Fruit fly (Drosophila melanogaster) whole organism, embryonic: ENCODE results near the gene tbrd-1.

ENCODE experiments used
- Abd-B ChIP-seq: fragments of 200-800 bp; sonication (Bioruptor generic); optimal IDR thresholded peaks from 2 replicates; lab custom pipeline; 2018; ENCODE audit warnings: missing biosample characterization, mild to moderate bottlenecking, missing genetic modification characterization, moderate library complexity
- Antp ChIP-seq: fragments of 200-800 bp; sonication (Bioruptor generic); optimal IDR thresholded peaks from 3 replicates; lab custom pipeline; 2016; ENCODE audit warnings: missing biosample characterization, missing genetic modification characterization
- Atf-2 ChIP-seq: fragments of 200-800 bp; sonication (Bioruptor generic); optimal IDR thresholded peaks from 2 replicates; lab custom pipeline; 2016; ENCODE audit warnings: missing biosample characterization, missing genetic modification characterization
- Bgb ChIP-seq: fragments of 200-800 bp; sonication (Bioruptor generic); IDR thresholded peaks from 2 replicates; pipeline ENCODE4 v1.3.6; 2022; ENCODE audit warnings: missing biosample characterization, missing genetic modification characterization; ENCODE audit not compliant: partially characterized antibody
- Bteb2 ChIP-seq: fragments of 200-800 bp; sonication (Bioruptor generic); optimal IDR thresholded peaks from 2 replicates; lab custom pipeline; 2016; ENCODE audit warnings: missing biosample characterization, missing genetic modification characterization
- CG10565 ChIP-seq: fragments of 200-800 bp; sonication (Bioruptor generic); optimal IDR thresholded peaks from 3 replicates; lab custom pipeline; 2016; ENCODE audit warnings: missing biosample characterization, mild to moderate bottlenecking, missing genetic modification characterization
- CG10979 ChIP-seq: fragments of 200-800 bp; sonication (Bioruptor generic); optimal IDR thresholded peaks from 2 replicates; lab custom pipeline; 2018; ENCODE audit warnings: missing biosample characterization, mild to moderate bottlenecking, missing genetic modification characterization, moderate library complexity
- CG11398 ChIP-seq: fragments of 200-800 bp; sonication (Bioruptor generic); optimal IDR thresholded peaks from 2 replicates; lab custom pipeline; 2016; ENCODE audit warnings: missing biosample characterization, missing genetic modification characterization
- CG12744 ChIP-seq: fragments of 200-800 bp; sonication (Bioruptor generic); optimal IDR thresholded peaks from 2 replicates; lab custom pipeline; 2016; ENCODE audit warnings: missing biosample characterization, missing genetic modification characterization
- CG15479 ChIP-seq: fragments of 200-800 bp; sonication (Bioruptor generic); optimal IDR thresholded peaks from 3 replicates; lab custom pipeline; 2019; ENCODE audit warnings: missing biosample characterization, mild to moderate bottlenecking, missing genetic modification characterization, moderate library complexity
- CG17186 ChIP-seq: fragments of 200-800 bp; sonication (Bioruptor generic); optimal IDR thresholded peaks from 3 replicates; lab custom pipeline; 2017; ENCODE audit warnings: missing biosample characterization, missing genetic modification reagents, missing genetic modification characterization
- CG17802 ChIP-seq: fragments of 200-800 bp; sonication (Bioruptor generic); optimal IDR thresholded peaks from 2 replicates; lab custom pipeline; 2018; ENCODE audit warnings: missing biosample characterization, mild to moderate bottlenecking, missing genetic modification characterization, moderate library complexity
- CG18476 ChIP-seq: fragments of 200-800 bp; sonication (Bioruptor generic); optimal IDR thresholded peaks from 2 replicates; lab custom pipeline; 2016; ENCODE audit warnings: missing biosample characterization, mild to moderate bottlenecking, missing genetic modification characterization
- CG2129 ChIP-seq: fragments of 200-800 bp; sonication (Bioruptor generic); IDR thresholded peaks from 2 replicates; pipeline ENCODE4 v1.3.6; 2022; ENCODE audit warnings: missing biosample characterization, missing genetic modification characterization; ENCODE audit not compliant: partially characterized antibody
- CG31224 ChIP-seq: fragments of 200-800 bp; sonication (Bioruptor generic); IDR thresholded peaks from 2 replicates; pipeline ENCODE4 v1.3.6; 2022; ENCODE audit warnings: missing biosample characterization, missing genetic modification characterization
- CG33557 ChIP-seq: fragments of 200-800 bp; sonication (Bioruptor generic); optimal IDR thresholded peaks from 2 replicates; lab custom pipeline; 2019; ENCODE audit warnings: missing biosample characterization, mild to moderate bottlenecking, missing genetic modification characterization, moderate library complexity
- CG34224 ChIP-seq: fragments of 200-800 bp; sonication (Bioruptor generic); IDR thresholded peaks from 3 replicates; pipeline ENCODE4 v1.3.6; 2022; ENCODE audit warnings: missing biosample characterization, missing genetic modification characterization; ENCODE audit not compliant: partially characterized antibody
- CG7357 ChIP-seq: fragments of 200-800 bp; sonication (Bioruptor generic); IDR thresholded peaks from 3 replicates; pipeline ENCODE4 v1.3.6; 2022; ENCODE audit warnings: missing biosample characterization, missing genetic modification characterization
- CG9215 ChIP-seq: fragments of 200-800 bp; sonication (Bioruptor generic); IDR thresholded peaks from 2 replicates; pipeline ENCODE4 v1.3.6; 2022; ENCODE audit warnings: missing biosample characterization, missing genetic modification characterization
- CG9817 ChIP-seq: fragments of 200-800 bp; sonication (Bioruptor generic); optimal IDR thresholded peaks from 2 replicates; lab custom pipeline; 2018; ENCODE audit warnings: missing biosample characterization, mild to moderate bottlenecking, missing genetic modification characterization, moderate library complexity
- Dip3 ChIP-seq: fragments of 200-800 bp; sonication (Bioruptor generic); optimal IDR thresholded peaks from 3 replicates; lab custom pipeline; 2016; ENCODE audit warnings: missing biosample characterization, missing genetic modification characterization
- ERR ChIP-seq: fragments of 200-800 bp; sonication (Bioruptor generic); optimal IDR thresholded peaks from 2 replicates; lab custom pipeline; 2016; ENCODE audit warnings: missing biosample characterization, missing genetic modification characterization
- Gsc ChIP-seq: fragments of 200-800 bp; sonication (Bioruptor generic); IDR thresholded peaks from 2 replicates; pipeline ENCODE4 v1.3.6; 2022; ENCODE audit warnings: missing biosample characterization, missing genetic modification characterization
- H15 ChIP-seq: fragments of 200-800 bp; sonication (Bioruptor generic); IDR thresholded peaks from 3 replicates; pipeline ENCODE4 v1.3.6; 2022; ENCODE audit warnings: missing biosample characterization, missing genetic modification characterization
- HLHmδ ChIP-seq: fragments of 200-800 bp; sonication (Bioruptor generic); optimal IDR thresholded peaks from 2 replicates; lab custom pipeline; 2018; ENCODE audit warnings: missing biosample characterization, mild to moderate bottlenecking, missing genetic modification characterization, moderate library complexity
- Med ChIP-seq: fragments of 200-800 bp; sonication (Bioruptor generic); peaks from one replicate; lab custom pipeline; 2016; ENCODE audit warnings: missing biosample characterization, missing genetic modification characterization, mild to moderate bottlenecking, inconsistent platforms, moderate library complexity
- Mes4 ChIP-seq: fragments of 200-800 bp; sonication (Bioruptor generic); optimal IDR thresholded peaks from 2 replicates; lab custom pipeline; 2016; ENCODE audit warnings: missing biosample characterization, missing genetic modification characterization
- Oaz ChIP-seq: fragments of 200-800 bp; sonication (Bioruptor generic); IDR thresholded peaks from 2 replicates; pipeline ENCODE4 v1.3.6; 2022; ENCODE audit warnings: missing biosample characterization, missing genetic modification characterization
- Spps ChIP-seq: fragments of 200-800 bp; sonication (Bioruptor generic); optimal IDR thresholded peaks from 2 replicates; lab custom pipeline; 2018; ENCODE audit warnings: missing biosample characterization, mild to moderate bottlenecking, missing genetic modification characterization
- Sry-β ChIP-seq: fragments of 200-800 bp; sonication (Bioruptor generic); optimal IDR thresholded peaks from 2 replicates; lab custom pipeline; 2018; ENCODE audit warnings: missing biosample characterization, mild to moderate bottlenecking, missing genetic modification characterization, moderate library complexity
- TFAM ChIP-seq: fragments of 200-800 bp; sonication (Bioruptor generic); optimal IDR thresholded peaks from 2 replicates; lab custom pipeline; 2017; ENCODE audit warnings: missing biosample characterization, missing genetic modification characterization, inconsistent platforms
- bab2 ChIP-seq: fragments of 200-800 bp; sonication (Bioruptor generic); optimal IDR thresholded peaks from 2 replicates; lab custom pipeline; 2016; ENCODE audit warnings: missing biosample characterization, missing genetic modification characterization
- caup ChIP-seq: fragments of 200-800 bp; sonication (Bioruptor generic); optimal IDR thresholded peaks from 3 replicates; lab custom pipeline; 2017; ENCODE audit warnings: missing biosample characterization, mild to moderate bottlenecking, missing genetic modification characterization, moderate library complexity; ENCODE audit not compliant: severe bottlenecking
- corto ChIP-seq: fragments of 200-800 bp; sonication (Bioruptor generic); optimal IDR thresholded peaks from 2 replicates; lab custom pipeline; 2016; ENCODE audit warnings: missing biosample characterization, mild to moderate bottlenecking, missing genetic modification characterization, moderate library complexity
- disco-r ChIP-seq: fragments of 200-800 bp; sonication (Bioruptor generic); optimal IDR thresholded peaks from 2 replicates; lab custom pipeline; 2016; ENCODE audit warnings: missing biosample characterization, missing genetic modification characterization
- eve ChIP-seq, 2 experiments: fragments of >200 bp; optimal IDR thresholded peaks; 2 replicates each; lab custom pipeline; 2017; ENCODE audit warnings: missing biosample characterization in 2 of 2, missing genetic modification characterization in 2 of 2
- eyg ChIP-seq: fragments of 200-800 bp; sonication (Bioruptor generic); optimal IDR thresholded peaks from 3 replicates; lab custom pipeline; 2016; ENCODE audit warnings: missing biosample characterization, missing genetic modification characterization
- gem ChIP-seq: fragments of 200-800 bp; sonication (Bioruptor generic); optimal IDR thresholded peaks from 2 replicates; lab custom pipeline; 2019; ENCODE audit warnings: missing biosample characterization, mild to moderate bottlenecking, missing genetic modification characterization, moderate library complexity
- lola ChIP-seq, 3 experiments: fragments of >200 bp in 2 of 3; fragments of 200-800 bp in 1 of 3; sonication (Bioruptor generic) in 1 of 3; optimal IDR thresholded peaks; 2 replicates each; lab custom pipeline; 2017 to 2019; ENCODE audit warnings: missing biosample characterization in 3 of 3, missing genetic modification characterization in 3 of 3, mild to moderate bottlenecking in 1 of 3, moderate library complexity in 1 of 3
- odd ChIP-seq: fragments of 200-800 bp; sonication (Bioruptor generic); optimal IDR thresholded peaks from 2 replicates; lab custom pipeline; 2017; ENCODE audit warnings: missing biosample characterization, mild to moderate bottlenecking, missing genetic modification characterization
- p53 ChIP-seq: fragments of 200-800 bp; sonication (Bioruptor generic); optimal IDR thresholded peaks from 2 replicates; lab custom pipeline; 2016; ENCODE audit warnings: missing biosample characterization, missing genetic modification characterization
- repo ChIP-seq: fragments of 200-800 bp; sonication (Bioruptor generic); optimal IDR thresholded peaks from 2 replicates; lab custom pipeline; 2016; ENCODE audit warnings: missing biosample characterization, missing genetic modification characterization
- sens ChIP-seq: fragments of 200-800 bp; sonication (Bioruptor generic); peaks from one replicate; lab custom pipeline; 2016; ENCODE audit warnings: missing biosample characterization, missing genetic modification characterization
- sim ChIP-seq: fragments of 200-800 bp; sonication (Bioruptor generic); IDR thresholded peaks from 2 replicates; pipeline ENCODE4 v1.3.6; 2022; ENCODE audit warnings: missing biosample characterization, missing genetic modification characterization
- slbo ChIP-seq: fragments of 200-800 bp; sonication (Bioruptor generic); IDR thresholded peaks from 2 replicates; pipeline ENCODE4 v1.3.6; 2022; ENCODE audit warnings: missing biosample characterization, missing genetic modification characterization
- sqz ChIP-seq: fragments of 200-800 bp; sonication (Bioruptor generic); optimal IDR thresholded peaks from 3 replicates; lab custom pipeline; 2018; ENCODE audit warnings: missing biosample characterization, mild to moderate bottlenecking, missing genetic modification characterization
- sug ChIP-seq: fragments of 200-800 bp; optimal IDR thresholded peaks from 2 replicates; lab custom pipeline; 2019; ENCODE audit warnings: missing biosample characterization, mild to moderate bottlenecking, missing genetic modification characterization, moderate library complexity
- trem ChIP-seq: fragments of 200-800 bp; optimal IDR thresholded peaks from 3 replicates; lab custom pipeline; 2019; ENCODE audit warnings: missing biosample characterization, mild to moderate bottlenecking, missing genetic modification characterization, moderate library complexity
- vfl ChIP-seq: fragments of 200-800 bp; sonication (Bioruptor generic); optimal IDR thresholded peaks from 2 replicates; lab custom pipeline; 2016; ENCODE audit warnings: missing biosample characterization, missing genetic modification characterization
- wor ChIP-seq: fragments of 200-800 bp; sonication (Bioruptor generic); IDR thresholded peaks from 2 replicates; pipeline ENCODE4 v1.3.6; 2022; ENCODE audit warnings: missing biosample characterization, missing genetic modification characterization
- yki ChIP-seq: fragments of >200 bp; optimal IDR thresholded peaks from 3 replicates; lab custom pipeline; 2018

tbrd-1 gene

DNA sequence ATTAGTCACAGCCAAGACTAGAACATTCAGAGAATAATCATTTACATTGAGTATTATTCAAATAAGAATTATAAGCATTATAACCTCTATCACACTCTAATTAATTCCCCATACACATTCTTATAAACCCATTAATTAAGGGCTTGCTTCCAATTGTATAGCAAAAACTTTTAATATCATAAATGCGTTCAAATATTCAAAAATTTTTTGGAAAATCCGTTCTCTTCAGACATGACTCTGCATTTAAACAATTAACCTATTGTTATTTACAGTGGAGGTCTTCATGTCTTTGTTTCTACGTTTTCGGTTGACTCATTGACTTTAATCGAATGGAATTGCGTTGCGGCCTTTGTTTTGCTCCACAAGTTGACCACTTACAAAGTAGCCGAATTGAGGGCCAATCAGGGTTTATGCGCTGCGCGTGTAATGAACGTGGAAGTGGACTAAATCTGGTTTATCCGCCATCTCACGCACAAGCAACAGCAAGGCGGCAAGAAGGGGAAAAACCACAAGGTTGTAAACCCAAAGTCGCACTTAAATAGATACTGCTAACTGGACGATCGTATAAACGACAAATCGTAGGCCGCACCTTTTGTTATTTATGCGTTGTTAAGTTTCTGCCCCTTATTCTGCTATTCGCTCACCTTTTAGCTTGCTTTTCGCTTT lies 27.6 kb upstream of the tbrd-1 start (continued):
- peak; percentile 40 for TF ChIP-seq Antp (GFP tag; lab: Kevin White, UChicago)
- TF ChIP-seq CG9817 (tag; lab: Kevin White, UChicago), result peak; percentile 72
- TF ChIP-seq CG2129 (GFP tag; lab: Robert Waterston, UW), result no peak
- TF ChIP-seq CG17802 (tag; lab: Kevin White, UChicago), result no peak
- no peak for TF ChIP-seq CG18476 (GFP tag; lab: Kevin White, UChicago)
- no peak for TF ChIP-seq bab2 (GFP tag; lab: Kevin White, UChicago)
- TF ChIP-seq HLHmδ, result no peak
- TF ChIP-seq Bgb (GFP tag; lab: Robert Waterston, UW), result no peak
- peak; percentile 87 for TF ChIP-seq slbo
- TF ChIP-seq lola (GFP tag; optimal IDR thresholded peaks at IDR 0.05; lab: Kevin White, UChicago), result no peak
- TF ChIP-seq Abd-B (GFP tag; lab: Kevin White, UChicago), result peak; percentile 51
- no peak for TF ChIP-seq odd (GFP tag; lab: Kevin White, UChicago)
- TF ChIP-seq CG15479 (GFP tag; lab: Kevin White, UChicago), result no peak
- peak; percentile 78 for TF ChIP-seq CG31224
- TF ChIP-seq CG7357 (GFP tag; lab: Robert Waterston, UW), result no peak
- no peak for TF ChIP-seq yki (lab: Kevin White, UChicago)
- TF ChIP-seq p53 (GFP tag; lab: Kevin White, UChicago), result no peak
- TF ChIP-seq CG11398 (GFP tag; lab: Kevin White, UChicago), result peak; percentile 49
- TF ChIP-seq eve (GFP tag; optimal IDR thresholded peaks at IDR 0.05; lab: Kevin White, UChicago), result no peak
- TF ChIP-seq H15 (GFP tag; lab: Robert Waterston, UW), result no peak
- no peak for TF ChIP-seq trem (tag; lab: Kevin White, UChicago)
- TF ChIP-seq Gsc (GFP tag; lab: Robert Waterston, UW), result no peak
- TF ChIP-seq CG10565 (GFP tag; lab: Kevin White, UChicago), result no peak
- no peak for TF ChIP-seq TFAM (GFP tag; lab: Kevin White, UChicago)
- no peak for TF ChIP-seq CG33557
- TF ChIP-seq Dip3 (GFP tag; lab: Kevin White, UChicago), result peak; percentile 31
- TF ChIP-seq vfl (GFP tag; lab: Kevin White, UChicago), result no peak
- peak; percentile 40; the same call in 1 of the 2 replicates for TF ChIP-seq CG9215 (GFP tag; lab: Robert Waterston, UW)
- TF ChIP-seq sens (GFP tag; lab: Kevin White, UChicago), result peak; percentile 84
- TF ChIP-seq Sry-β, result no peak
- TF ChIP-seq Mes4 (GFP tag; lab: Kevin White, UChicago), result peak; percentile 9
- TF ChIP-seq caup (GFP tag; lab: Kevin White, UChicago), result peak; percentile 76
- no peak for TF ChIP-seq corto
- TF ChIP-seq CG17186 (GFP tag; lab: Kevin White, UChicago), result no peak
- TF ChIP-seq sim (GFP tag; lab: Robert Waterston, UW), result no peak; the same call in 1 of the 2 replicates
- no peak for TF ChIP-seq wor (GFP tag; lab: Robert Waterston, UW)
- no peak for TF ChIP-seq disco-r (GFP tag; lab: Kevin White, UChicago)
- peak; percentile 95 for TF ChIP-seq Med (GFP tag; lab: Kevin White, UChicago)
- TF ChIP-seq Bteb2 (GFP tag; lab: Kevin White, UChicago), result no peak
- no peak for TF ChIP-seq repo (GFP tag; lab: Kevin White, UChicago)
- no peak for TF ChIP-seq CG10979 (tag; lab: Kevin White, UChicago)
- TF ChIP-seq Atf-2 (GFP tag; lab: Kevin White, UChicago), result no peak
- TF ChIP-seq CG12744 (GFP tag; lab: Kevin White, UChicago), result peak; percentile 31
- TF ChIP-seq ERR (GFP tag; lab: Kevin White, UChicago), result no peak
- TF ChIP-seq sug (tag; lab: Kevin White, UChicago), result peak; percentile 70
- TF ChIP-seq Spps (tag; lab: Kevin White, UChicago), result no peak
- TF ChIP-seq Oaz, result no peak
- no peak for TF ChIP-seq CG34224 (GFP tag; lab: Robert Waterston, UW)
- peak; percentile 39 for TF ChIP-seq gem (tag; lab: Kevin White, UChicago)
- no peak for TF ChIP-seq sqz (GFP tag; lab: Kevin White, UChicago)
- TF ChIP-seq eyg, result no peak
